Fruit fly (Drosophila melanogaster): ENCODE results near the gene CkIIalpha-i1.
A peak's percentile ranks its signal among the peaks of the same experiment; 100 is the strongest.

The CkIIalpha-i1 gene

DNA sequence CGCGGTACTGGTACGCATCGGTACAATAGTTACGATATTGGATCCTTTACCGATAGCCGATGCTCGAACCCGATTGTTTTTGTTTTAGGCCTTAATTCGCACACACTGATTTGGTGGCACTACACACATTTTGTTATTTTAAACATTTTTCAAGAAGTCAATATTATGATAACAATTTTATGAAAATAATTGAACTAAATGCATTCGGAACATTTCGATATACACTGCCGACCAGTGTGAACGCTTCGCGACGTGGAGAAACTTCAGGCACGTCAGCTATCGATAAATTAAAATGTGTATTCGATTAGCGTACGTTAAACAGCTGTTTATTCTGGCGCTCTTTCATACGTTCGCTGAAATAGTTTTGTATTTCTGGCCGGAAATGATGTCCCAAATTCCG lies 15.4 kb downstream of the CkIIalpha-i1 start, which contains the start of gene CG12713 (continued):
- TF ChIP-seq CG9437 (GFP tag; optimal IDR thresholded peaks at IDR 0.05) (peak; percentile 89), CG7987 (GFP tag; optimal IDR thresholded peaks at IDR 0.05) (no peak), ac (GFP tag; optimal IDR thresholded peaks at IDR 0.05) (no peak), CG14667 (GFP tag; IDR thresholded peaks at IDR 0.05) (no peak), CG12391 (tag; optimal IDR thresholded peaks at IDR 0.05) (peak; percentile 41), bab2 (GFP tag; optimal IDR thresholded peaks at IDR 0.05) (peak; percentile 3), CG12104 (GFP tag; optimal IDR thresholded peaks at IDR 0.05) (no peak), ATbp (GFP tag; optimal IDR thresholded peaks at IDR 0.05) (no peak), sna (GFP tag; IDR thresholded peaks at IDR 0.05; ENCODE audit: partially characterized antibody) (peak; percentile 70), CG11456 (GFP tag; IDR thresholded peaks at IDR 0.05) (no peak), Hr78 (GFP tag; optimal IDR thresholded peaks at IDR 0.05) (no peak), Aef1 (GFP tag; IDR thresholded peaks at IDR 0.05) (no peak), CG7556 (GFP tag; optimal IDR thresholded peaks at IDR 0.05) (no peak), z (GFP tag; IDR thresholded peaks at IDR 0.05) (no peak), CG6175 (GFP tag; IDR thresholded peaks at IDR 0.05) (no peak), twi (tag; optimal IDR thresholded peaks at IDR 0.05) (no peak), CG42726 (GFP tag; IDR thresholded peaks at IDR 0.05; ENCODE audit: partially characterized antibody) (peak; percentile 65; the same call in 1 of the 2 replicates), Lhr (GFP tag; optimal IDR thresholded peaks at IDR 0.05) (peak; percentile 53), tin (GFP tag; optimal IDR thresholded peaks at IDR 0.05) (no peak), E2f1 (GFP tag; IDR thresholded peaks at IDR 0.05) (no peak), bigmax (GFP tag; optimal IDR thresholded peaks at IDR 0.05) (no peak), CG2875 (GFP tag; optimal IDR thresholded peaks at IDR 0.05) (no peak), Eip74EF (GFP tag; optimal IDR thresholded peaks at IDR 0.05) (no peak), sens (GFP tag) (peak; percentile 34), mirr (GFP tag; optimal IDR thresholded peaks at IDR 0.05) (no peak), CG15601 (tag; optimal IDR thresholded peaks at IDR 0.05) (peak; percentile 20), fd96Cb (tag; optimal IDR thresholded peaks at IDR 0.05) (no peak), bsh (GFP tag; optimal IDR thresholded peaks at IDR 0.05) (no peak), Hmx (GFP tag; optimal IDR thresholded peaks at IDR 0.05) (no peak), CG2116 (GFP tag; optimal IDR thresholded peaks at IDR 0.05) (peak; percentile 91), PHDP (tag; optimal IDR thresholded peaks at IDR 0.05) (peak; percentile 5), CG43689 (GFP tag; IDR thresholded peaks at IDR 0.05) (no peak), fu2 (GFP tag; optimal IDR thresholded peaks at IDR 0.05) (no peak), HLHmδ (GFP tag; optimal IDR thresholded peaks at IDR 0.05) (no peak), CG33213 (GFP tag; optimal IDR thresholded peaks at IDR 0.05) (peak; percentile 36), CTCF (GFP tag; optimal IDR thresholded peaks at IDR 0.05) (peak; percentile 26), CG3163 (GFP tag; optimal IDR thresholded peaks at IDR 0.05) (no peak), CG13894 (tag; optimal IDR thresholded peaks at IDR 0.05) (no peak), lola (GFP tag; optimal IDR thresholded peaks at IDR 0.05) (peak in 1 of 3 experiments; percentile 18), CG8281 (tag; optimal IDR thresholded peaks at IDR 0.05) (no peak), D19A (tag; optimal IDR thresholded peaks at IDR 0.05) (peak; percentile 19), caup (GFP tag; optimal IDR thresholded peaks at IDR 0.05; ENCODE audit: severe bottlenecking) (no peak), gt (GFP tag; IDR thresholded peaks at IDR 0.05) (no peak), CG11723 (GFP tag; optimal IDR thresholded peaks at IDR 0.05) (no peak), CG7745 (tag; optimal IDR thresholded peaks at IDR 0.05) (no peak), Blimp-1 (GFP tag; optimal IDR thresholded peaks at IDR 0.05) (no peak), pros (GFP tag; optimal IDR thresholded peaks at IDR 0.05) (no peak), CG17385 (GFP tag; optimal IDR thresholded peaks at IDR 0.05) (no peak), pho (GFP tag; optimal IDR thresholded peaks at IDR 0.05) (no peak), lmd (GFP tag; IDR thresholded peaks at IDR 0.05) (no peak), pnt (GFP tag; optimal IDR thresholded peaks at IDR 0.05) (no peak)
